Worm (Caenorhabditis elegans): ENCODE results near the gene srt-29.

DNA sequence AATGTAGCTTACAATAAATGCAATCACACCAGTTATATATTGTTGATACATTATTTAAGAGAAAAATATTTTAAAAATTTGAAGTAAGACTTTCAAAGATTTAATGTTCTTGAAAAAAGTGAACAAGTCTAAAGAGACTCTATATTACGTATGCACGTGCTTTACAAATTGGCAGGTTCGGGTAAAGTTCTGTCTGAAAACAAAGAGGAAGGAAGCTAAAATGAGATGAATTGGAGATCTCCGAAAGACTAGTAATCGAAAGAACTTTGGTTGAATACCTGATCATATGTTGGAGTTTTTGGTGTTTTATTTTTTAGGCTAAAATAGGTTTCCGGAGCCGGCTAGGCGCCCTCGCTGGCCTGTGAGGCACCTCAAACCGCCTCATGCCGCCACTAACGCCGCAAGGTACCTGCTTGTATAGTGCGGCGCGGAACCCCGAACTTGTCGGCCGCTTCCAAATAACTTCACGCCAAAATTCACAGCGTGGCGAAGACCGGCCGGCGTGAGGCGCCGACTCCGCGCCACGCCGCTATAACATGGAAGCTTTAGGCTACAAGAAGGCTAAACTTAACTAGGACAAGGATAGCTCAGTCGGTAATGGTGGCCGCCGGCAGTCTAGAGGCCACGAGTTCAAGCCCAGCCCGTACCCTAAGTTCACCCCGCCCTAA is 38.4 kb upstream of the srt-29 start, which contains the start of gene srx-28:
- TF ChIP-seq egl-27 (tag; optimal IDR thresholded peaks at IDR 0.05), result no peak
- no peak for TF ChIP-seq mdl-1 (tag; optimal IDR thresholded peaks at IDR 0.05)
- TF ChIP-seq pqm-1 (tag; optimal IDR thresholded peaks at IDR 0.05), result no peak
- TF ChIP-seq nhr-28 (tag; optimal IDR thresholded peaks at IDR 0.05), result no peak
- no peak for TF ChIP-seq R02D3.7 (tag; optimal IDR thresholded peaks at IDR 0.05)
- TF ChIP-seq ZK546.5 (tag; optimal IDR thresholded peaks at IDR 0.05), result no peak
- TF ChIP-seq nhr-237 (tag; optimal IDR thresholded peaks at IDR 0.05), result no peak
- no peak for TF ChIP-seq elt-3 (tag; optimal IDR thresholded peaks at IDR 0.05)
- no peak for TF ChIP-seq unc-62 (GFP tag; optimal IDR thresholded peaks at IDR 0.05)
- TF ChIP-seq ztf-11 (tag; optimal IDR thresholded peaks at IDR 0.05), result no peak
- no peak for TF ChIP-seq pha-4 (tag; optimal IDR thresholded peaks at IDR 0.05)

Measured in whole organism, L3 larva.